Fruit fly (Drosophila melanogaster): Measurements from ENCODE around the gene FucTC.

The FucTC gene

DNA sequence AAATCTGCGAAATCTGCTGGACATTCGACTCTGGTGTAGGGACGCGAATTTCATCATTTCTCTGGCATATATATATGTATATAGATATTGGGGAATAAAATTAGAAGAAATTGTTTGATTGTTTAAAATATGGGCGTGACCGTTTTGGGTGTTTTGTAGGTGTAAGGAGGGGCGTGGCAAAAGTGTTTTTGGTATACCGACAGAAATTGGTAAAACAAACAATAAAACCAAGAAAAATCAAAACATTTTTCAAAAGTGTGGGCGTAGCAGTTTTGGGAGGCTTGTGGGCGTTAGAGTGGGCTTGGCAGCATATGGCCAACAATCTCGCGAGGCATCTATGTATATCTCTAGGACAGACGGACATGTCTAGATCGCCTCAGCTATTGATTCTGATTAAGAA lies at the start of gene FucTC:
Gene FucTC, minus strand, starts transcription at position 101 of the 400 bp plus-strand sequence.
- TF ChIP-seq CG8478 (optimal IDR thresholded peaks at IDR 0.05) = no peak
- no peak for TF ChIP-seq CTCF (optimal IDR thresholded peaks at IDR 0.05)

DNA sequence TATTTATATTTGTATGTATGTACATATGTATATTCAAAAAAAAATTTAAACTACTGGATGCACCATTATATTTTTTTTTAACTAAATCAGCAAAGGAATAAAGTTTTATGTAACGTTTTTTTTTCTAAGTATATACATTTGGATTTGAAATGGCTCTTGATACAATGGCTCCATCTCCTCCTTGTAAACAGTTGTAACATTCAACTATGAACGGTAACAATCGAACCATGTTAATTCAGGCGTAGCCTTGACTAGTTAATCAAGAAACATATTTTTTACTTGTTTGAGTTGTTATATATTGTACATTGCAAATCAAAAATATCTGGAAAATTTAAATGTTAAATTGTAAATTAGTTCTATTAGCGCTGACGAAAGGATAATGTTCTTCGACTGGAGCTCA lies 24.7 kb upstream of the FucTC start, which contains the start of gene CG12061:
Gene CG12061, plus strand, starts transcription at position 301 of the 400 bp plus-strand sequence.
- TF ChIP-seq CG8478 (optimal IDR thresholded peaks at IDR 0.05) (no peak), CTCF (optimal IDR thresholded peaks at IDR 0.05) (no peak)

DNA sequence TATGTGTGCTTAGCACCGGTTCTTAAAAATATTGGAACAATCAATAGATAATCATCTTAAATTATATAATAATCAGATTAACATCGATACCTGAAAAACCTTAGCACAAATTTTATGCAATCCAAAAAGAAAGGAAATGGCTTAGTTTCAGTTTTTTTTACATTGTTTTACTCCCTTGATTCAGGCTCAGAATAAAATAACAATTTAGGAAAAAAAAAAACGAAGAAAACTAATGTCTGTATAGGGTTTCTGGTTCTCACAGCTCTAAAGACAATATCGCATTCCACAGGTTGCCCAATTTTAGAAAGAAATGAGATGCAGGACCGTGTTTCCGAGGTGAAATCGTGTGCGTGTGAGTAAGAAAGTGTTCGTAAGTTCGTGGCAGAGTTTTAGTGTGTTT lies 11.5 kb upstream of the FucTC start, which contains the start of gene zyd:
Gene zyd, plus strand, starts transcription at position 301 of the 400 bp plus-strand sequence.
- TF ChIP-seq CTCF (optimal IDR thresholded peaks at IDR 0.05) (no peak), CG8478 (optimal IDR thresholded peaks at IDR 0.05) (no peak)

DNA sequence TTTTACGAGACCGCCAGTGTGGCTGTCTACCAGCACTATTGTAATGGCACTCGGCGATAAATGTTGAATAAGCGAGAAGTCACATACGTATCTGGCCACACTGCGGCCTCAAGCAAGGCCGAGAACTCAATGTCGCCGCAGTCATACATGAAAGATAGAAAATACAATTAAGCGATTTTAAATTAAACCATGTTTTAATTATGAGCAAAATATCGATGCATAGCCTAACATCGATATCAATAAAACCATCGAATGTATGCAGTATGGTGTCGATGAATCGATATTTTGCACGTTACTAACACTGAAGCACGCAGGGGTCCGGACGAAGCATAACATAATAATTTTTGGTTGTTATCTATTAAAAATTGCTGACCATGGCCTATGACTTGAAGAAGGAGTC lies 2.1 kb upstream of the FucTC start, which contains the start of the genes Rab21 and Coa7:
Gene Rab21, minus strand, starts transcription at position 202 of the 400 bp plus-strand sequence.
Gene Coa7, plus strand, starts transcription at position 288 of the 400 bp plus-strand sequence.
- no peak for TF ChIP-seq CTCF (optimal IDR thresholded peaks at IDR 0.05)

DNA sequence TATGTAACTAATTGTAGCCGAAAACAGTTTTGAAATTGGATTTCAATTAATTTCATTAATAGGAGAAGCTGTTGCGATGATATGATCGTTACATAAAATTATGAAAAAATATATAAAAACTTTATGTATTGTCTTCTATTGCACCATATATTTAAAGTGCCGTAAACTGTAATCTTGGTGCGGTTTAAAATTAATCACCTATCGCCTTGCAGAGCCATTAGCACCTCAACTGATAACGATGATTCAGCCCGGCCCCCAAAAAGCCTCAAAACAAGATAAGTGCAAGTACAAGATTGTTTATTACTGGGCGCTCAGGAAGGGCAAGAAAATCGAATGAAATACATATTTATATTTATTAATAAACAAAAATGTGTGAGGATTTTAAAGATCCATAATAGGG lies 756 bp upstream of the FucTC start:
- TF ChIP-seq CG8478 (optimal IDR thresholded peaks at IDR 0.05) (no peak), CTCF (optimal IDR thresholded peaks at IDR 0.05) (no peak)

DNA sequence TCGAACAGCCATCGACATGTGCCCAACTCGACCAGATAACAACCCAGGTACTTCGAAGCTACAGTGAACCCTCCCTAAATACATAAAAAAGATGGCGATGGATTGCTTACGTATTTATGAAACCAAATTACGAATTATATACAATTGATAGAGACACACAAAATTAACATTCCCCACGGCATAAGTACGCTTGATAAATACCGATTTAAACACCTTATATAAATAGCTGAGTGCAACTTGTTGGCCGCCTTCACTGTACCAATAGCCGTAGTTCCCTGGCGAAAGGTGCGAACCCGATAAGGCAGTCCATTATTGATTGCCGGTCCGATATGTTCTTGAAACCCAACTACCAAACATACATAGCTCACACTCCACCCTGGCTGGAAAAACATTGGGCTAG lies 452 bp downstream of the FucTC start:
- TF ChIP-seq CG8478 (optimal IDR thresholded peaks at IDR 0.05) = no peak
- TF ChIP-seq CTCF (optimal IDR thresholded peaks at IDR 0.05) = no peak

DNA sequence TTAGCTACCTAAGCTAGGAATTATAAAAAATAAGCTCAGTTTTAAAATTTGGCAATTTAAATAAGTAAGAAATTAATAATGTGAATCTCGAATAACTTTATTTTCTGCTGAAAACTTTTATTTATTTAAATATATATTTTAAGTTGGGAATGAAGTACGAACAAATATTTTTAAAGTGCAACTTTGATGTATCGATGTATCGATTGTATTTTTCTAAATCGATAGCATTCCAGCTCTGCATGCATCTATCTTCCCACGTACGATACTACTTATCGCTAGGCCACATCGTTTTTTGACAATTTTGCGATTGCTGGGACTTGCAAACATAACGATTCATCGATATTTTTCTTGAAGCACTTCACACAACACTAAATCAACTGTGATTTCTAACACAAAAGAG lies 3.7 kb downstream of the FucTC start:
- TF ChIP-seq CTCF (optimal IDR thresholded peaks at IDR 0.05) (no peak), CG8478 (optimal IDR thresholded peaks at IDR 0.05) (no peak)

DNA sequence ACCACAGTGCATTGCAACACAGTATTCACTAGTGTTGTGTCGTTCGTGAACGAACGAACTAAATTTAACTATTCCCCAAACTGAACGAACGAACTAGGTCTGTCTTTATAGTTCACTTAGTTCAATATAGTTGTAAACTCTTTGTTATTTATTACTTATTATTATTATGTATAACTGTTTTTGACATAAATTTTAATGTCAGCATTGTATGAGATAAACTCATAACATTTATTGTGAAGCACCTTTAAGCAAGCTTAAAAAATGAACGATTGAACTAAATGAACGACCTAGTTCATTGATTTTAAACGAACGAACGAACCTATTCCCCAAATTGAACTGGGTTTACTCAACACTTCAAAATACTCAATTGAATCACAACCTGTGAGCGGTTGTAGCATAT lies 4.2 kb downstream of the FucTC start:
- TF ChIP-seq CG8478 (optimal IDR thresholded peaks at IDR 0.05) (no peak), CTCF (optimal IDR thresholded peaks at IDR 0.05) (no peak)

DNA sequence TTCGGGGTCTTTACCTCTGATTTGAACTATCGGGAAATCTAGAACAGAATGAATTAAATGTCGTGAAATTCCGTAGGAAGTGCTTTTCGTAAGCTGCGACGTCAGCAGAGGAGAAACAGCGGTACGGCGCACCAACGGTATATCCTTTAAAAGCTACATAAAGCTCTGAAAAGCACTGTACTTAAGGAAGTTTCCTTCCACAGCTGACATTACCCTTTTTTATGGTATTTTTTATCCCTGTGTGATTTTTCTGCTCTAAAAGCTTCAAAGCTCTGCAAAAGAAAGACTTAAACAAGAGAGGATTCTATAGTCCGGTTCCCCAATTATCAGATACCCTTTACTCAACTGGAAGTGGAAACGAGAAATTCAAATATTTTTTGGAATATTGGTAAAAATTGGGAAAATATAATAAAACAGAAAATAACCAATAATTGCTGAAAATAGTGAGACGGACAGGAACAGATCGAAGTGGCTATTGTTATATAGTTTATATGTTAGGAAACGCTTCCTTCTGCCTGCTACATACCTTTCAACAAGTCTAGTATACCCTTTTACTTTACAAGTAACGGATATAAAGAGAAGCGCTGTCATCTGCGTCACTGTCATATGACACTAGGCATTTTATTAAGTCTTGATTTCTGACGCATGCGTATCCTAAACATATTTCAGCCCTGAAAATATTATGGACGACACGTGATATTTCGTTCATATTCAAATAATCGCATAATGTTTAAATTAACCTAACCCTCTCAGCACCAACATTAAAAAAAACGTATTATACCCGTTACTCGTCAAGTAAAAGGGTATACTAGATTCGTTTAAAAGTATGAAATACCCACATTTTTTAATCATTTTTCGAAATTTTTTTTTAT lies 6.3 kb downstream of the FucTC start, which contains the start of the genes stnA and stnB:
Gene stnA, minus strand, starts transcription at position 51 of the 872 bp plus-strand sequence.
Gene stnB, minus strand, starts transcription at position 51 of the 872 bp plus-strand sequence.
- TF ChIP-seq CG8478 (optimal IDR thresholded peaks at IDR 0.05) (no peak), CTCF (optimal IDR thresholded peaks at IDR 0.05) (no peak)

DNA sequence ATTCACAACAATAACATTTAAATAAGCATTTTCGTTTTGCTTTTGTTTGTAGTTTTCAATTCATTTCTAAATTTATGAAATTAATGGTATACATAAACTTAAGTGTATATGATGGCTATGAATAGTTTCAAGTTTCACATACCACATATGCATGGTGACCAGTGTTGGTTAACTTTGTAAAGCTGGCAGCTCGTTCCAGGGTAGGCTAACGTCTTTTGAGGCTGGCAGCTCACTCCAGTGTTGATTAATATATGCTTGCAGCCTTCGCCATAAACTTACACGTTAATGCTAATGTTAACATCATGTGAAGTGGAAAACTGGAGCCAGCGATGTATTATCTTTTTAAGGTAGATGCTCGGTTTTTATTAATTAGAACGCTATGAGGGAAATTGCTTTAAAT lies 29.6 kb downstream of the FucTC start:
- TF ChIP-seq CG8478 (optimal IDR thresholded peaks at IDR 0.05) (no peak), CTCF (optimal IDR thresholded peaks at IDR 0.05) (no peak)

DNA sequence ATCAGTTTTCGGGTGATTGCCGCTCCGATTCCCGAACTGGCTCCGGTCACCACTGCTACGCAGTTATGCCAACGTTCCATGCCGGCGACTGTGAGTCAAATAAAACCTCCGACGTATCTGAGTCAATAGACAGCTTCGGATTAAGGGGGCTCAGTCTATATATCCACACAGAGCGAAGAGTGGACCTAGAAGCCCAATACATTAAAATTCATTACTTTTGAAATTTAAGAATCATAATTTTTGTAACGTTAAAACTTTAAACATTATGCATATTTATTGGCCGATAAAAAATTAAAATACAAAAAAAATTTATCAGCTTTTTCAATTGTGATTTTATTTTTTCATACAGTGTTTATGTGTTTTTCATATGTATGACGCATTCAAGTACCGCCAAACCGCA lies 48.8 kb downstream of the FucTC start, which contains the start of gene CG40485:
Gene CG40485, minus strand, starts transcription at position 101 of the 400 bp plus-strand sequence.
- TF ChIP-seq CTCF (optimal IDR thresholded peaks at IDR 0.05) (no peak), CG8478 (optimal IDR thresholded peaks at IDR 0.05) (no peak)

DNA sequence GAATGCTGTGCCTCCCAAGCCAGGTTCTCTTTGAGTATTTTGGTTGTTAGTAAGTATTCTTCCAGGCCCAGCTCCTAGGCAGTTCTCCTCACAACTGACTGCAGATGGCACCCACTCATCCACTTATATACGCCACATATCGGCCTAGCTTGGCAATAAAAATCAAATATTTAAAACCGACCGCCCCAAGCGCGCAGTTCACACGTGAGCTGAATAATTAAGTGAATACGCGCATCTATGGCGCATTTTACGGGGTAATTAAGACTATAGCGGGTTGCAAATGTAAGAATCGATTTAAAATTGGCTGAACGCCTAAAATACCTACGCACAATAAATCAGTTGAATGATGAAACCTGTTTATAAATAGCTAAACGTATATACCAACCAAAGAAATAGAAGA lies 51.1 kb downstream of the FucTC start, which contains the start of gene CG40486:
Gene CG40486, minus strand, starts transcription at position 101 of the 400 bp plus-strand sequence.
- TF ChIP-seq CG8478 (optimal IDR thresholded peaks at IDR 0.05) (no peak), CTCF (optimal IDR thresholded peaks at IDR 0.05) (no peak)
